Worm (Caenorhabditis elegans) whole organism, young adult: ENCODE measurements around the gene Y113G7C.1.

Source experiments
- B0019.2 ChIP-seq: fragments of 200-800 bp; sonication (Bioruptor generic); conservative IDR thresholded peaks from 2 replicates; pipeline ENCODE4 v1.3.6; 2022; ENCODE audit warnings: missing genetic modification reagents, missing genetic modification characterization, missing compliant biosample characterization
- B0035.1 ChIP-seq: sonication (generic microtip); optimal IDR thresholded peaks from 2 replicates; lab custom pipeline; 2016; ENCODE audit warnings: missing genetic modification characterization, mild to moderate bottlenecking, missing compliant biosample characterization, missing genotype, missing genetic modification reagents
- C06A6.2 ChIP-seq: fragments of 200-800 bp; sonication (Bioruptor generic); conservative IDR thresholded peaks from 2 replicates; pipeline ENCODE4 v1.3.6; 2022; ENCODE audit warnings: missing genetic modification characterization, missing compliant biosample characterization
- C17E4.6 ChIP-seq: fragments of 200-800 bp; sonication (Bioruptor generic); IDR thresholded peaks from 2 replicates; pipeline ENCODE4 v1.3.6; 2022; ENCODE audit warnings: missing genetic modification reagents, missing genetic modification characterization, missing compliant biosample characterization
- F22D6.2 ChIP-seq: sonication (generic microtip); optimal IDR thresholded peaks from 2 replicates; lab custom pipeline; 2016; ENCODE audit warnings: mild to moderate bottlenecking, missing genetic modification characterization, missing compliant biosample characterization
- F23B12.7 ChIP-seq: sonication (generic microtip); optimal IDR thresholded peaks from 2 replicates; lab custom pipeline; 2017; ENCODE audit warnings: missing genetic modification characterization, mild to moderate bottlenecking, missing compliant biosample characterization, antibody characterized with exemption, moderate library complexity; ENCODE audit not compliant: insufficient read depth
- F33H1.4 ChIP-seq: fragments of 200-800 bp; sonication (Bioruptor generic); IDR thresholded peaks from 2 replicates; pipeline ENCODE4 v1.3.6; 2022; ENCODE audit warnings: missing genetic modification reagents, missing genetic modification characterization, missing compliant biosample characterization
- K11D2.4 ChIP-seq: fragments of 200-800 bp; sonication (Bioruptor generic); IDR thresholded peaks from 2 replicates; pipeline ENCODE4 v1.3.6; 2022; ENCODE audit warnings: missing genetic modification reagents, missing genetic modification characterization, missing compliant biosample characterization
- T26A5.8 ChIP-seq: sonication (generic microtip); optimal IDR thresholded peaks from 2 replicates; lab custom pipeline; 2016; ENCODE audit warnings: missing genetic modification characterization, missing compliant biosample characterization
- Y53F4B.3 ChIP-seq: fragments of 200-800 bp; sonication (Bioruptor generic); IDR thresholded peaks from 2 replicates; pipeline ENCODE4 v1.3.6; 2022; ENCODE audit warnings: missing genetic modification reagents, missing genetic modification characterization, missing compliant biosample characterization
- ama-1 ChIP-seq, 3 experiments: fragments of 150-350 bp in 1 of 3; sonication (generic microtip) in 2 of 3; optimal IDR thresholded peaks; 2 replicates each; lab custom pipeline; 2014 to 2018; ENCODE audit warnings: missing biosample characterization in 2 of 3, missing genetic modification characterization in 2 of 3, missing genetic modification reagents in 2 of 3
- attf-5 ChIP-seq: fragments of 200-800 bp; sonication (Bioruptor generic); optimal IDR thresholded peaks from 2 replicates; lab custom pipeline; 2018; ENCODE audit warnings: mild to moderate bottlenecking, missing genetic modification characterization, missing compliant biosample characterization
- ceh-27 ChIP-seq: fragments of 200-800 bp; sonication (Bioruptor generic); optimal IDR thresholded peaks from 2 replicates; lab custom pipeline; 2018; ENCODE audit warnings: mild to moderate bottlenecking, missing genetic modification characterization, moderate library complexity, missing compliant biosample characterization
- die-1 ChIP-seq: sonication (generic microtip); optimal IDR thresholded peaks from 2 replicates; lab custom pipeline; 2016; ENCODE audit warnings: missing genotype, mild to moderate bottlenecking, missing genetic modification characterization, missing compliant biosample characterization
- egl-18 ChIP-seq: fragments of 200-800 bp; sonication (Bioruptor generic); IDR thresholded peaks from 2 replicates; pipeline ENCODE4 v1.3.6; 2022; ENCODE audit warnings: missing genetic modification reagents, missing genetic modification characterization, missing compliant biosample characterization
- fkh-3 ChIP-seq: sonication (generic microtip); optimal IDR thresholded peaks from 2 replicates; lab custom pipeline; 2016; ENCODE audit warnings: mild to moderate bottlenecking, missing genetic modification characterization, missing compliant biosample characterization
- him-1 ChIP-seq: sonication (generic microtip); optimal IDR thresholded peaks from 2 replicates; lab custom pipeline; 2016; ENCODE audit warnings: missing genotype, missing genetic modification reagents, missing genetic modification characterization, missing compliant biosample characterization
- lag-1 ChIP-seq: fragments of 200-800 bp; sonication (Bioruptor generic); IDR thresholded peaks from 2 replicates; pipeline ENCODE4 v1.3.6; 2022; ENCODE audit warnings: missing genetic modification reagents, missing genetic modification characterization, missing compliant biosample characterization
- lin-35 ChIP-seq, 3 experiments: fragments of 150-350 bp in 2 of 3; sonication (generic microtip) in 1 of 3; optimal IDR thresholded peaks; 2 replicates each; lab custom pipeline; 2014 to 2018; ENCODE audit warnings: missing biosample characterization in 3 of 3, missing genetic modification characterization in 3 of 3, missing genetic modification reagents in 3 of 3
- lin-40 ChIP-seq: sonication (generic microtip); optimal IDR thresholded peaks from 2 replicates; lab custom pipeline; 2016; ENCODE audit warnings: missing genetic modification characterization, mild to moderate bottlenecking, missing compliant biosample characterization, missing genotype, missing genetic modification reagents
- lsl-1 ChIP-seq: fragments of 200-800 bp; sonication (Bioruptor generic); optimal IDR thresholded peaks from 2 replicates; lab custom pipeline; 2018; ENCODE audit warnings: mild to moderate bottlenecking, missing genetic modification characterization, moderate library complexity, missing compliant biosample characterization
- lsy-27 ChIP-seq: sonication (generic microtip); optimal IDR thresholded peaks from 2 replicates; lab custom pipeline; 2017; ENCODE audit warnings: missing genetic modification characterization, mild to moderate bottlenecking, missing compliant biosample characterization, antibody characterized with exemption, missing genotype, borderline replicate concordance; ENCODE audit not compliant: insufficient read depth
- madf-10 ChIP-seq: sonication (generic microtip); optimal IDR thresholded peaks from 2 replicates; lab custom pipeline; 2016; ENCODE audit warnings: mild to moderate bottlenecking, missing genetic modification characterization, missing compliant biosample characterization
- madf-6 ChIP-seq: fragments of 200-800 bp; sonication (Bioruptor generic); IDR thresholded peaks from 2 replicates; pipeline ENCODE4 v1.3.6; 2022; ENCODE audit warnings: missing genetic modification reagents, missing genetic modification characterization, missing compliant biosample characterization
- mel-28 ChIP-seq: sonication (generic microtip); optimal IDR thresholded peaks from 2 replicates; lab custom pipeline; 2016; ENCODE audit warnings: borderline replicate concordance, mild to moderate bottlenecking, missing genetic modification characterization, missing compliant biosample characterization
- nhr-120 ChIP-seq: fragments of 200-800 bp; sonication (Bioruptor generic); IDR thresholded peaks from 2 replicates; pipeline ENCODE4 v1.3.6; 2022; ENCODE audit warnings: missing genetic modification characterization, missing compliant biosample characterization
- nhr-179 ChIP-seq: sonication (generic microtip); optimal IDR thresholded peaks from 2 replicates; lab custom pipeline; 2016; ENCODE audit warnings: mild to moderate bottlenecking, missing genetic modification characterization, missing compliant biosample characterization
- nhr-27 ChIP-seq: fragments of 200-800 bp; sonication (Bioruptor generic); optimal IDR thresholded peaks from 2 replicates; lab custom pipeline; 2018; ENCODE audit warnings: mild to moderate bottlenecking, missing genetic modification characterization, moderate library complexity, missing compliant biosample characterization
- rcor-1 ChIP-seq: fragments of 200-800 bp; sonication (Bioruptor generic); IDR thresholded peaks from 2 replicates; pipeline ENCODE4 v1.3.6; 2022; ENCODE audit warnings: missing genetic modification reagents, missing genetic modification characterization, missing compliant biosample characterization
- rpc-1 ChIP-seq, 2 experiments: fragments of 150-350 bp in 1 of 2; sonication (generic microtip) in 1 of 2; optimal IDR thresholded peaks; 2 replicates each; lab custom pipeline; 2014 to 2018; ENCODE audit warnings: missing biosample characterization in 1 of 2, missing genetic modification characterization in 1 of 2, missing genetic modification reagents in 1 of 2, missing genotype in 1 of 2
- snpc-1.1 ChIP-seq: sonication (generic microtip); optimal IDR thresholded peaks from 2 replicates; lab custom pipeline; 2017; ENCODE audit warnings: missing genetic modification characterization, mild to moderate bottlenecking, missing compliant biosample characterization, antibody characterized with exemption, moderate library complexity, missing genotype, missing genetic modification reagents; ENCODE audit not compliant: insufficient read depth
- snpc-3.4 ChIP-seq: sonication (generic microtip); optimal IDR thresholded peaks from 2 replicates; lab custom pipeline; 2017; ENCODE audit warnings: missing genetic modification characterization, mild to moderate bottlenecking, missing compliant biosample characterization, antibody characterized with exemption, moderate library complexity, missing genotype, missing genetic modification reagents
- tbp1 ChIP-seq: fragments of 200-800 bp; sonication (Bioruptor generic); optimal IDR thresholded peaks from 2 replicates; lab custom pipeline; 2018; ENCODE audit warnings: mild to moderate bottlenecking, missing genetic modification characterization, missing compliant biosample characterization
- ztf-18 ChIP-seq: sonication (generic microtip); optimal IDR thresholded peaks from 2 replicates; lab custom pipeline; 2016; ENCODE audit warnings: missing genotype, mild to moderate bottlenecking, missing genetic modification characterization, missing compliant biosample characterization
- ztf-22 ChIP-seq: fragments of 200-800 bp; sonication (Bioruptor generic); optimal IDR thresholded peaks from 2 replicates; lab custom pipeline; 2018; ENCODE audit warnings: mild to moderate bottlenecking, missing genetic modification characterization, moderate library complexity, missing compliant biosample characterization
- ztf-25 ChIP-seq: fragments of 200-800 bp; sonication (Bioruptor generic); IDR thresholded peaks from 2 replicates; pipeline ENCODE4 v1.3.6; 2022; ENCODE audit warnings: missing genetic modification reagents, missing genetic modification characterization, missing compliant biosample characterization
- ztf-26 ChIP-seq: sonication (generic microtip); optimal IDR thresholded peaks from 2 replicates; lab custom pipeline; 2017; ENCODE audit warnings: missing genetic modification characterization, missing compliant biosample characterization
- ztf-6 ChIP-seq: fragments of 200-800 bp; sonication (Bioruptor generic); IDR thresholded peaks from 2 replicates; pipeline ENCODE4 v1.3.6; 2022; ENCODE audit warnings: missing genetic modification reagents, missing genetic modification characterization, missing compliant biosample characterization

The Y113G7C.1 gene

ce11 chrV:20338020-20338419, 20.5 kb downstream of the Y113G7C.1 start:
- TF ChIP-seq T26A5.8 (no peak), ztf-26 (no peak), nhr-179 (tag; lab: Kevin White, UChicago) (no peak), Y53F4B.3 (GFP tag; lab: Robert Waterston, UW) (no peak), lin-35 (GFP tag; optimal IDR thresholded peaks at IDR 0.05; lab: Kevin White, UChicago) (no peak), F23B12.7 (no peak), C17E4.6 (no peak), fkh-3 (tag; lab: Kevin White, UChicago) (no peak), F22D6.2 (no peak), K11D2.4 (GFP tag; lab: Robert Waterston, UW) (no peak), ama-1 (optimal IDR thresholded peaks at IDR 0.05; lab: Kevin White, UChicago) (no peak), ama-1 (GFP tag; optimal IDR thresholded peaks at IDR 0.05; lab: Kevin White, UChicago) (no peak), lsy-27 (tag; lab: Kevin White, UChicago) (no peak), tbp1 (GFP tag; lab: Kevin White, UChicago) (no peak), snpc-3.4 (no peak), him-1 (no peak), lin-40 (no peak), B0019.2 (GFP tag; lab: Robert Waterston, UW) (no peak), madf-10 (tag; lab: Kevin White, UChicago) (no peak)

- TF ChIP-seq ztf-18 (tag; lab: Kevin White, UChicago) (no peak), rpc-1 (optimal IDR thresholded peaks at IDR 0.05; lab: Kevin White, UChicago) (no peak), rpc-1 (tag; optimal IDR thresholded peaks at IDR 0.05; lab: Kevin White, UChicago) (no peak), lsl-1 (GFP tag; lab: Kevin White, UChicago) (no peak), attf-5 (GFP tag; lab: Kevin White, UChicago) (no peak), rcor-1 (GFP tag; lab: Robert Waterston, UW) (no peak), B0019.2 (GFP tag; lab: Robert Waterston, UW) (no peak), C06A6.2 (no peak), B0035.1 (tag; lab: Kevin White, UChicago) (no peak), ztf-22 (GFP tag; lab: Kevin White, UChicago) (no peak), snpc-1.1 (tag; lab: Kevin White, UChicago) (no peak), mel-28 (tag; lab: Kevin White, UChicago) (no peak), egl-18 (no peak), madf-6 (no peak), lag-1 (GFP tag; lab: Robert Waterston, UW) (no peak), nhr-120 (GFP tag; lab: Robert Waterston, UW) (no peak), ztf-6 (GFP tag; lab: Robert Waterston, UW) (no peak), tbp1 (GFP tag; lab: Kevin White, UChicago) (no peak), ztf-25 (GFP tag; lab: Robert Waterston, UW) (no peak), nhr-27 (tag; lab: Kevin White, UChicago) (no peak), F33H1.4 (GFP tag; lab: Robert Waterston, UW) (no peak)
- TF ChIP-seq, all 124 proteins: peak for 0
Measured at ce11 chrV:20338870-20339269, 21.3 kb downstream of the Y113G7C.1 start.

- TF ChIP-seq madf-6, result no peak
- TF ChIP-seq ceh-27 (GFP tag; lab: Kevin White, UChicago), result no peak
- TF ChIP-seq die-1, result no peak
Measured at ce11 chrV:20344889-20345288, 27.3 kb downstream of the Y113G7C.1 start, which contains the start of gene Y38H6A.3. Gene Y38H6A.3, plus strand, starts transcription at chrV:20345189.
